Worm (Caenorhabditis elegans) whole organism, dauer: ENCODE data around the gene T07A9.12.

Experiments
- unc-62 ChIP-seq: sonication (generic microtip); optimal IDR thresholded peaks from 2 replicates; lab custom pipeline; 2017; ENCODE audit warnings: missing biosample characterization, missing genetic modification reagents, missing genetic modification characterization

T07A9.12 gene

DNA sequence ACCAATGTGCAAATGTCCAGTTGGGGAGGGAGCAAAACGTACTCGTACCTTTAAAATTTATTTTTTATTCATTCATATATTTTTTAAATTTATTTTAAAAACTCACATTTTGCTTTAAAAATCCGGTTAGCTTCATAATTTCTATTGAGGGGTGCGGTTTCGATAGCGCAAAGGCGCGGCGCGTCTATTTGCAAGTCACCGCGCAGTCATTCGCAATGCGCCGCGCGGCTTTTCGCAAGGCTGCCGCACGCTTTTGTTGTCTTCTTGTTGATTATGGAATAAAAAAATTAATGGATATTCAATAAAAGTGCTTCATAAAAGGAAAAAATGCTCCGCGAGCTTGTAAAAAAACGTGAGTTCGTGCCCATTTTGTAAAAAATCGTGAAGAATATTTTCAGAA lies 20.4 kb upstream of the T07A9.12 start, which contains the start of the genes ears-2 and uncp-18:
TSS of gene ears-2 (minus strand) at position 190 of the 400 bp plus-strand sequence.
TSS of gene uncp-18 (plus strand) at position 282 of the 400 bp plus-strand sequence.
- no peak for TF ChIP-seq unc-62 (GFP tag; lab: Kevin White, UChicago)

ce11 chrIV:393409-393930 lies 17.2 kb upstream of the T07A9.12 start, which contains the start of the genes T07A9.15 and nog-1:
Gene T07A9.15, minus strand, starts transcription at chrIV:393546.
Gene nog-1, plus strand, starts transcription at chrIV:393880.
- no peak for TF ChIP-seq unc-62 (GFP tag; lab: Kevin White, UChicago)

- no peak for TF ChIP-seq unc-62 (GFP tag; lab: Kevin White, UChicago)
These were observed 14.3 kb upstream of the T07A9.12 start, which contains the start of gene rrp-8 for ce11 chrIV:396373-396772. Gene rrp-8, plus strand, starts transcription at chrIV:396545.

- no peak for TF ChIP-seq unc-62 (GFP tag; lab: Kevin White, UChicago)
These were observed 9.3 kb upstream of the T07A9.12 start, which contains the start of gene gpa-4 for ce11 chrIV:401395-401794. Gene gpa-4, plus strand, starts transcription at chrIV:401695.

DNA sequence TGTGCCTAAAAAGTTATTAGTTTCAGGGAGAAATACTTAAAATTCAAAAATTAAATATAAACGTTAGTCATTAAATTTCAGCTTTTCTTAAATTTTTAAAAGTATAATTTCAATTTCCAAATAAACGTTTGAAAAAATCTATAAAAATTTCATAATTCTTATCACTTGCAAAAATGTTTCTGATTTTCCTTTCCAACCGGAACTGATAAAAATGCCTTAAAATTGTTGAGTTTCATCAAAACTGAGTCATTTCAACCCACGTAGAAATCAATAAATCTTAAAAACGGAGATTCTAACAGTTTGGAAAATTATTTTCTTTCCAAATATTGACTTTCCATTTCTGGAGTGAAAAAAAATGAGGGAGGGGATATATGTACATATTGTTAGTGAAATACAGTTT lies 1.8 kb upstream of the T07A9.12 start:
- TF ChIP-seq unc-62 (GFP tag; lab: Kevin White, UChicago) = no peak

- TF ChIP-seq unc-62 (GFP tag; lab: Kevin White, UChicago) = no peak
These were observed 732 bp upstream of the T07A9.12 start, which contains the start of gene kgb-1 for ce11 chrIV:409935-410334. Gene kgb-1, minus strand, starts transcription at chrIV:410035.

- TF ChIP-seq unc-62 (GFP tag; lab: Kevin White, UChicago) = no peak
These were observed 9.0 kb downstream of the T07A9.12 start, which contains the start of gene eri-1 for ce11 chrIV:419674-420073. Gene eri-1, minus strand, starts transcription at chrIV:419958.

DNA sequence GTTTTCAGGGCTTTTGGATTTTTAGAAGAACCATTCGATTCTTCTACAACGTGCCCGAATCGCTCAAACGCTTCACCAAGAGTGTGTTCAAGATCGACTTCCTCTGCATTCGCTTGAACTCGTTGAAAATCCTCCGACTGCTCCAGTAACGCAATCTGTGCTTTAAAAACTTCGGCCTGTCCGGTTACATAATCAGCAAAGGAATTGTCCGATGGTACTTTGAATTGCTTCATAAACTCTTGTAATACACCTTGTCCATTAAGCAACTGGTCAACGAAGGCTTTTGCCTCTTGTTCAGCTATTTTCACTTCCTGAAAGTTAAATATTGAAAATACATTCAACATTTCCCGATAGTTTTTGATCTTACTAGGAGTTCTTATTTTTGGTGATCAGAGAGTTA lies 10.0 kb downstream of the T07A9.12 start:
- TF ChIP-seq unc-62 (GFP tag; lab: Kevin White, UChicago) = no peak

ce11 chrIV:422112-422511 lies 11.4 kb downstream of the T07A9.12 start:
- no peak for TF ChIP-seq unc-62 (GFP tag; lab: Kevin White, UChicago)

ce11 chrIV:425052-425451 lies 14.4 kb downstream of the T07A9.12 start, which contains the start of gene daf-18:
Gene daf-18, minus strand, starts transcription at chrIV:425177.
- TF ChIP-seq unc-62 (GFP tag; lab: Kevin White, UChicago) = no peak

DNA sequence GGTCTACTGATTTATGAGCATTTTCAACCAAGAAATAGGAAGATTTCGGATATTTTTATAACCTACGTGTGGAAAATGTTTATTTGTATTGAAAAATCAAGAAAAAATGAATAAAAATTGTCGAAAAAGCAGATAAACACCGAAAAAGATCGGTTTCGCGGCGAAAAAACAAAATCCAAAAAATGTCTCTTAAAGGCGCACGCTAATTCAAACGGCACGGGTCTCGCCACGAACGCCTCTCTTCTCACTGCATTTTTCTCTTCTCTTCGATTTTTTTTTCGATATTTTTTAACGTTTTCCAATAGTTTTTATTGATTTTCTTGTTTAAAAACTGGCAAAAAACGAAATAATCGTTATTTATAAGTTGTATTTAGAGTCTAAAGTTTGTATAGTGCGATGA lies 14.9 kb downstream of the T07A9.12 start:
- TF ChIP-seq unc-62 (GFP tag; lab: Kevin White, UChicago) = no peak

- TF ChIP-seq unc-62 (GFP tag; lab: Kevin White, UChicago) = no peak
These were observed 15.3 kb downstream of the T07A9.12 start, which contains the start of gene garr-1 for ce11 chrIV:425995-426394. Gene garr-1, plus strand, starts transcription at chrIV:426168.

- no peak for TF ChIP-seq unc-62 (GFP tag; lab: Kevin White, UChicago)
These were observed 15.9 kb downstream of the T07A9.12 start for ce11 chrIV:426597-426996.

- no peak for TF ChIP-seq unc-62 (GFP tag; lab: Kevin White, UChicago)
These were observed 16.6 kb downstream of the T07A9.12 start for ce11 chrIV:427100-427908.

DNA sequence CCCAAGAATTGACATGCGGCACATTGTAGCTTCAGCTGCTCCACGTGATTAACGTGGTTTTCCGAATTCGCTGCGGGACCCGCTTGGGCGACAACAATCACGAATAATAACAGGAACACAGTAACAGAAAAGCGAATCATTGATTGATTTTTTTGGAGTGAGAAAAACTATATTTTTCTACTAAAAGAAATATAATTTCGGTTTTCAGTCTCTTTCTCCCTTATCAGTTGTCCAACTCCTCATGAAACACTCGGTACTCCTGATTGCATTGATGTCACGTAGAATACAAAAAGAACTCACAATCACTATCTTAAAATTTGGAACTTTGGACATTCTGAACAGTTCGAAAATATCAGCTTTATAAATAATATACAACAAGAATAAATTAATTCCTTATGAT lies 18.2 kb downstream of the T07A9.12 start, which contains the start of gene Y66H1A.5:
TSS of gene Y66H1A.5 (minus strand) at position 265 of the 400 bp plus-strand sequence.
- TF ChIP-seq unc-62 (GFP tag; lab: Kevin White, UChicago) = no peak

ce11 chrIV:438384-438783 lies 27.7 kb downstream of the T07A9.12 start:
- TF ChIP-seq unc-62 (GFP tag; lab: Kevin White, UChicago) = no peak
